Worm (Caenorhabditis elegans) whole organism, L1 larva: Measurements from ENCODE around the gene acbp-8.
A peak's percentile ranks its signal among the peaks of the same experiment; 100 is the strongest.

Source experiments
- C04F5.9 ChIP-seq: sonication (generic microtip); optimal IDR thresholded peaks from 2 replicates; lab custom pipeline; 2016; ENCODE audit warnings: missing genetic modification characterization, missing compliant biosample characterization
- C34B4.2 ChIP-seq: sonication (generic microtip); optimal IDR thresholded peaks from 2 replicates; lab custom pipeline; 2017; ENCODE audit warnings: mild to moderate bottlenecking, missing genetic modification characterization, missing compliant biosample characterization
- F16B12.6 ChIP-seq: fragments of 150-350 bp; optimal IDR thresholded peaks from 2 replicates; lab custom pipeline; 2014; ENCODE audit warnings: missing biosample characterization, missing genetic modification characterization
- Y116A8C.19 ChIP-seq: sonication (generic microtip); optimal IDR thresholded peaks from 2 replicates; lab custom pipeline; 2016; ENCODE audit warnings: missing compliant biosample characterization, missing genetic modification characterization, borderline replicate concordance
- alr-1 ChIP-seq: fragments of 200-800 bp; sonication (Bioruptor generic); optimal IDR thresholded peaks from 2 replicates; lab custom pipeline; 2018; ENCODE audit warnings: borderline replicate concordance, mild to moderate bottlenecking, missing genetic modification characterization, missing compliant biosample characterization
- blmp-1 ChIP-seq: fragments of 150-350 bp; optimal IDR thresholded peaks from 2 replicates; lab custom pipeline; 2014; ENCODE audit warnings: missing biosample characterization, missing genetic modification characterization
- ceh-63 ChIP-seq: fragments of 200-800 bp; sonication (Bioruptor generic); optimal IDR thresholded peaks from 2 replicates; lab custom pipeline; 2018; ENCODE audit warnings: mild to moderate bottlenecking, missing genetic modification characterization, missing compliant biosample characterization
- ceh-82 ChIP-seq, 3 experiments: fragments of 150-350 bp in 1 of 3; sonication (generic microtip) in 2 of 3; optimal IDR thresholded peaks; 2 replicates each; lab custom pipeline; 2014 to 2017; ENCODE audit warnings: missing biosample characterization in 3 of 3, missing genetic modification characterization in 3 of 3
- dpl-1 ChIP-seq, 3 experiments: fragments of 150-350 bp in 2 of 3; sonication (generic microtip) in 1 of 3; optimal IDR thresholded peaks; 2 replicates each; lab custom pipeline; 2014 to 2017; ENCODE audit warnings: missing biosample characterization in 3 of 3, missing genetic modification characterization in 3 of 3, missing genetic modification reagents in 3 of 3
- dsc-1 ChIP-seq: sonication (generic microtip); optimal IDR thresholded peaks from 2 replicates; lab custom pipeline; 2016; ENCODE audit warnings: mild to moderate bottlenecking, missing genetic modification characterization, missing compliant biosample characterization
- efl-1 ChIP-seq, 4 experiments: fragments of 150-350 bp; optimal IDR thresholded peaks in 3 of 4; peaks in 1 of 4; 1 replicate in 1 of 4; 2 replicates in 3 of 4; lab custom pipeline; 2014; ENCODE audit warnings: missing biosample characterization in 2 of 4, missing genetic modification characterization in 2 of 4, missing genetic modification reagents in 2 of 4
- elt-2 ChIP-seq: sonication (generic microtip); optimal IDR thresholded peaks from 2 replicates; lab custom pipeline; 2016; ENCODE audit warnings: missing genetic modification characterization, mild to moderate bottlenecking, inconsistent platforms, missing compliant biosample characterization, missing genetic modification reagents
- ets-5 ChIP-seq: fragments of 200-800 bp; sonication (Bioruptor generic); IDR thresholded peaks from 2 replicates; pipeline ENCODE4 v1.3.6; 2022; ENCODE audit warnings: missing genetic modification characterization, missing compliant biosample characterization
- fkh-10 ChIP-seq: sonication (generic microtip); optimal IDR thresholded peaks from 2 replicates; lab custom pipeline; 2017; ENCODE audit warnings: missing biosample characterization, missing genetic modification reagents, missing genetic modification characterization
- fkh-4 ChIP-seq: sonication (generic microtip); optimal IDR thresholded peaks from 2 replicates; lab custom pipeline; 2016; ENCODE audit warnings: missing compliant biosample characterization, missing genetic modification characterization, borderline replicate concordance
- fkh-8 ChIP-seq: sonication (generic microtip); optimal IDR thresholded peaks from 2 replicates; lab custom pipeline; 2016; ENCODE audit warnings: mild to moderate bottlenecking, missing genetic modification characterization, missing compliant biosample characterization
- fos-1 ChIP-seq: fragments of 150-350 bp; optimal IDR thresholded peaks from 2 replicates; lab custom pipeline; 2014; ENCODE audit warnings: missing biosample characterization, missing genetic modification characterization
- grh-1 ChIP-seq: fragments of 200-800 bp; sonication (Bioruptor generic); IDR thresholded peaks from 2 replicates; pipeline ENCODE4 v1.3.6; 2022; ENCODE audit warnings: missing genetic modification reagents, missing genetic modification characterization, missing compliant biosample characterization
- hlh-4 ChIP-seq: sonication (generic microtip); optimal IDR thresholded peaks from 2 replicates; lab custom pipeline; 2016; ENCODE audit warnings: mild to moderate bottlenecking, missing genetic modification characterization, missing compliant biosample characterization
- hpl-2 ChIP-seq: fragments of 150-350 bp; optimal IDR thresholded peaks from 2 replicates; lab custom pipeline; 2014; ENCODE audit warnings: missing biosample characterization, missing genetic modification reagents, missing genetic modification characterization
- irx-1 ChIP-seq: sonication (generic microtip); optimal IDR thresholded peaks from 2 replicates; lab custom pipeline; 2016; ENCODE audit warnings: missing genetic modification characterization, missing compliant biosample characterization
- jun-1 ChIP-seq: fragments of 150-350 bp; optimal IDR thresholded peaks from 2 replicates; lab custom pipeline; 2014; ENCODE audit warnings: missing biosample characterization, missing genetic modification reagents, missing genetic modification characterization
- lin-13 ChIP-seq: fragments of 150-350 bp; optimal IDR thresholded peaks from 2 replicates; lab custom pipeline; 2014; ENCODE audit warnings: missing biosample characterization, missing genetic modification reagents, missing genetic modification characterization
- lin-15B ChIP-seq: fragments of 150-350 bp; sonication (generic microtip); optimal IDR thresholded peaks from 3 replicates; lab custom pipeline; 2014; ENCODE audit warnings: missing biosample characterization, missing genetic modification characterization
- lin-35 ChIP-seq, 2 experiments: fragments of 150-350 bp; optimal IDR thresholded peaks; 2 replicates each; lab custom pipeline; 2014; ENCODE audit warnings: missing biosample characterization in 2 of 2, missing genetic modification characterization in 2 of 2, missing genetic modification reagents in 2 of 2
- lir-3 ChIP-seq: sonication (generic microtip); optimal IDR thresholded peaks from 2 replicates; lab custom pipeline; 2016; ENCODE audit warnings: mild to moderate bottlenecking, missing genetic modification characterization, moderate library complexity, missing compliant biosample characterization; ENCODE audit not compliant: poor library complexity
- lsy-2 ChIP-seq, 2 experiments: fragments of 150-350 bp; optimal IDR thresholded peaks; 2 replicates each; lab custom pipeline; 2014; ENCODE audit warnings: missing biosample characterization in 2 of 2, missing genetic modification characterization in 2 of 2
- mab-9 ChIP-seq: fragments of 200-800 bp; sonication (Bioruptor generic); IDR thresholded peaks from 2 replicates; pipeline ENCODE4 v1.3.6; 2022; ENCODE audit warnings: missing genetic modification reagents, missing genetic modification characterization, missing compliant biosample characterization
- mdl-1 ChIP-seq, 2 experiments: fragments of 150-350 bp; optimal IDR thresholded peaks; 2 replicates each; lab custom pipeline; 2014 to 2017; ENCODE audit warnings: missing biosample characterization in 2 of 2, missing genetic modification characterization in 2 of 2, inconsistent platforms in 1 of 2
- mef-2 ChIP-seq: fragments of 150-350 bp; optimal IDR thresholded peaks from 2 replicates; lab custom pipeline; 2014; ENCODE audit warnings: missing biosample characterization, missing genetic modification characterization
- mep-1 ChIP-seq: fragments of 150-350 bp; optimal IDR thresholded peaks from 2 replicates; lab custom pipeline; 2014; ENCODE audit warnings: missing biosample characterization, missing genetic modification characterization
- nhr-12 ChIP-seq: sonication (generic microtip); optimal IDR thresholded peaks from 2 replicates; lab custom pipeline; 2017; ENCODE audit warnings: missing biosample characterization, missing genetic modification characterization
- nhr-19 ChIP-seq: fragments of 200-800 bp; sonication (Bioruptor generic); conservative IDR thresholded peaks from 2 replicates; pipeline ENCODE4 v1.3.6; 2022; ENCODE audit warnings: missing genetic modification characterization, missing compliant biosample characterization
- nhr-20 ChIP-seq: sonication (generic microtip); optimal IDR thresholded peaks from 2 replicates; lab custom pipeline; 2016; ENCODE audit warnings: mild to moderate bottlenecking, missing genetic modification characterization, missing compliant biosample characterization
- nhr-28 ChIP-seq: fragments of 150-350 bp; optimal IDR thresholded peaks from 2 replicates; lab custom pipeline; 2014; ENCODE audit warnings: missing biosample characterization, missing genetic modification characterization
- nhr-47 ChIP-seq: sonication (generic microtip); optimal IDR thresholded peaks from 2 replicates; lab custom pipeline; 2016; ENCODE audit warnings: mild to moderate bottlenecking, missing genetic modification characterization, moderate library complexity, missing compliant biosample characterization
- nhr-76 ChIP-seq: sonication (generic microtip); optimal IDR thresholded peaks from 2 replicates; lab custom pipeline; 2017; ENCODE audit warnings: missing biosample characterization, missing genetic modification characterization
- nhr-85 ChIP-seq: sonication (generic microtip); peaks from one replicate; lab custom pipeline; 2016; ENCODE audit warnings: missing genetic modification characterization, inconsistent platforms, missing compliant biosample characterization
- pax-3 ChIP-seq: fragments of 200-800 bp; sonication (Bioruptor generic); optimal IDR thresholded peaks from 2 replicates; lab custom pipeline; 2018; ENCODE audit warnings: mild to moderate bottlenecking, missing genetic modification characterization, moderate library complexity, missing compliant biosample characterization
- pqm-1 ChIP-seq: sonication (generic microtip); optimal IDR thresholded peaks from 3 replicates; lab custom pipeline; 2017; ENCODE audit warnings: missing biosample characterization, missing genetic modification characterization
- snu-23 ChIP-seq: sonication (generic microtip); optimal IDR thresholded peaks from 2 replicates; lab custom pipeline; 2016; ENCODE audit warnings: missing genetic modification characterization, missing compliant biosample characterization
- sptf-1 ChIP-seq: fragments of 150-350 bp; optimal IDR thresholded peaks from 2 replicates; lab custom pipeline; 2014; ENCODE audit warnings: missing biosample characterization, missing genetic modification characterization
- swsn-7 ChIP-seq: sonication (generic microtip); optimal IDR thresholded peaks from 2 replicates; lab custom pipeline; 2016; ENCODE audit warnings: missing genetic modification characterization, missing compliant biosample characterization
- unc-130 ChIP-seq: fragments of 150-350 bp; optimal IDR thresholded peaks from 2 replicates; lab custom pipeline; 2017; ENCODE audit warnings: missing biosample characterization, missing genetic modification characterization, inconsistent platforms
- unc-30 ChIP-seq: sonication (generic microtip); optimal IDR thresholded peaks from 2 replicates; lab custom pipeline; 2017; ENCODE audit warnings: missing biosample characterization, missing genetic modification characterization
- vab-15 ChIP-seq: sonication (generic microtip); optimal IDR thresholded peaks from 2 replicates; lab custom pipeline; 2017; ENCODE audit warnings: missing genotype, mild to moderate bottlenecking, missing genetic modification characterization, missing compliant biosample characterization
- zag-1 ChIP-seq: fragments of 150-350 bp; optimal IDR thresholded peaks from 2 replicates; lab custom pipeline; 2014; ENCODE audit warnings: missing biosample characterization, missing genetic modification characterization
- ztf-4 ChIP-seq: fragments of 150-350 bp; optimal IDR thresholded peaks from 2 replicates; lab custom pipeline; 2014; ENCODE audit warnings: missing biosample characterization, missing genetic modification characterization

Gene acbp-8

DNA sequence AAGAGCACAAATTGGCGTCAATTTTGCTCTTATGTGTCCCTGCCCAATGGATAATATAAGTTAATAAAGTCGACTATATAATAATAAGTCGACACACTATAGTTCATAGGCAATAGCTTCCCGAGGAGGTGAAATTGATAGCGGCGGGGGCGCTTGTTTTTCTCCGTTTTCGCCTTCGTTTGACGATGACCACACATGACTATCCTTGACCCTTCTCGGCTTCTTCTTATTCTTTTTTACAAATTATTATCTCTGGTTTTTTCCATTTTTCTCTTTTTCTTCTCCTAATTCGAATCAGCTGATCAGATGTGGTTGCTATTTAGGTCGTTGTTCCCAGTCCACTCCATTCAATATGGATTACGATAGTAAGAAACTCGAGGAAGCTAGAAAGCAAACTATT, at the start of gene acbp-8:
TSS of gene acbp-8 (plus strand) at position 324 of the 400 bp plus-strand sequence.
- TF ChIP-seq blmp-1 (peak; percentile 94), alr-1 (no peak)

DNA sequence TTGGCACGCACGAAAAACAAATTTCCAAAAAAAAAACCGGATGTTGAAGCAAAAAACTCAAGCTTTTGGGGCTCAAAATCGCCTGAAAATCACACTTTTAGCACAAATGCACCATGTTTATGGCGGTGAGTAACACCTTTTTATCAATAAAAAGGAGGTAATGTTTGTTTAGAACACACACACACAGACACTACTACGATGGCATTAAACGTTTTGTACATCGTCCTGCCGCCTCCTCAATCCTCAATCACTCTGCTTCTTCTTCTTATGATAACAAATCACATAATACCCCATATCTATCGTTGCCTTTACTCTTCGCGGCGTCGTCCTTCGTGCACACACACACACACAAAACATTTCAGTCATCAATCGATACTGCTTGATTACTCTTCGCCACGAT, 42.6 kb upstream of the acbp-8 start, which contains the start of gene gpa-17:
TSS of gene gpa-17 (plus strand) at position 363 of the 400 bp plus-strand sequence.
- no peak for TF ChIP-seq efl-1 (optimal IDR thresholded peaks at IDR 0.05; lab: Kevin White, UChicago)
- TF ChIP-seq efl-1 (GFP tag; optimal IDR thresholded peaks at IDR 0.05 in 1 of 2; lab: Kevin White, UChicago): peak in 1 of 2 experiments; percentile 63
- peak in 1 of 2 experiments; percentile 24 for TF ChIP-seq lin-35 (GFP tag; optimal IDR thresholded peaks at IDR 0.05; lab: Kevin White, UChicago)
- no peak for TF ChIP-seq nhr-12 (tag; lab: Kevin White, UChicago)
- peak; percentile 18 for TF ChIP-seq elt-2
- TF ChIP-seq pqm-1: peak; percentile 3

DNA sequence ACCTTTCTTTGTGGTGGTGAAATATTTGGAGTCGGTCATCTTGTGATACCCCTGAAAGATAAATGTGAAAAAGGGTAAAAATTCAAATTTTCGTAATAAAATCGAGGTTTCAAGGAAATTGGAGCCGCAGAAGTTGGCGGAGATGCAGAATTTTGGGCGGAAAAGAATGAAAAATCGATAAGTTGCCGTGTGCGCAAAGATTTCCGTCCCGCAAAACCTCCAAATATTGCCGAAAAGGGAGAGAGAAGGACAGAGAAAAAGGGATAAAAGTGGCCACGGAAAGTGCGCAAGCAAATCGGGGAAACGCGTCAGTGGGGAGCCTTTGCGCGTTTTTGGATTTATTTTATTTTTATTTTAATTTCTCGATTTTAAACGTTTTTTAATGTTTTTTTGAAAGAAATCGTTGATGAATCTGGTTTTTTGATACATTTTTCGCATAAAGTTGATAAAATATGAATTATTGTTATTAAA, 31.8 kb upstream of the acbp-8 start, which contains the start of gene apb-1:
TSS of gene apb-1 (minus strand) at position 51 of the 471 bp plus-strand sequence.
- TF ChIP-seq swsn-7 (tag; lab: Kevin White, UChicago) (peak; percentile 98), nhr-85 (tag; lab: Kevin White, UChicago) (peak; percentile 97), elt-2 (no peak), pqm-1 (no peak), mdl-1 (tag; optimal IDR thresholded peaks at IDR 0.05; lab: Kevin White, UChicago) (peak in 1 of 2 experiments; percentile 83), mab-9 (GFP tag; lab: Robert Waterston, UW) (peak; percentile 88), grh-1 (GFP tag; lab: Robert Waterston, UW) (peak; percentile 87), jun-1 (tag; lab: Kevin White, UChicago) (peak; percentile 89), vab-15 (tag; lab: Kevin White, UChicago) (no peak), unc-30 (tag; lab: Kevin White, UChicago) (no peak), lir-3 (tag; lab: Kevin White, UChicago) (no peak), nhr-76 (tag; lab: Kevin White, UChicago) (no peak), ceh-82 (tag; optimal IDR thresholded peaks at IDR 0.05; lab: Kevin White, UChicago) (peak; percentile 96 to 97 (median 97)), mef-2 (no peak), ztf-4 (tag; lab: Kevin White, UChicago) (peak; percentile 72), unc-130 (tag; lab: Kevin White, UChicago) (peak; percentile 76), C04F5.9 (tag; lab: Kevin White, UChicago) (peak; percentile 83), C34B4.2 (tag; lab: Kevin White, UChicago) (peak; percentile 55), ets-5 (no peak), hpl-2 (GFP tag; lab: Kevin White, UChicago) (peak; percentile 83), fos-1 (tag; lab: Kevin White, UChicago) (peak; percentile 91), mep-1 (tag; lab: Kevin White, UChicago) (peak; percentile 99), snu-23 (GFP tag; lab: Kevin White, UChicago) (peak; percentile 98), zag-1 (tag; lab: Kevin White, UChicago) (peak; percentile 75), nhr-28 (tag; lab: Kevin White, UChicago) (no peak), irx-1 (tag; lab: Kevin White, UChicago) (peak; percentile 92), lin-15B (tag; lab: Kevin White, UChicago) (peak; percentile 80), fkh-10 (GFP tag; lab: Kevin White, UChicago) (peak; percentile 95), hlh-4 (no peak), F16B12.6 (tag; lab: Kevin White, UChicago) (peak; percentile 74), dsc-1 (peak; percentile 95), nhr-47 (tag; lab: Kevin White, UChicago) (peak; percentile 98), fkh-8 (tag; lab: Kevin White, UChicago) (peak; percentile 98), lin-13 (GFP tag; lab: Kevin White, UChicago) (peak; percentile 96), lsy-2 (tag; optimal IDR thresholded peaks at IDR 0.05; lab: Kevin White, UChicago) (peak; percentile 94 to 96), pax-3 (peak; percentile 86), fkh-4 (tag; lab: Kevin White, UChicago) (peak; percentile 50), dpl-1 (GFP tag; optimal IDR thresholded peaks at IDR 0.05; lab: Kevin White, UChicago) (peak; percentile 84 to 87 (median 85)), nhr-20 (tag; lab: Kevin White, UChicago) (peak; percentile 95), ceh-63 (GFP tag; lab: Kevin White, UChicago) (peak; percentile 38), sptf-1 (tag; lab: Kevin White, UChicago) (no peak), efl-1 (optimal IDR thresholded peaks at IDR 0.05; lab: Kevin White, UChicago) (peak; percentile 85 to 88), efl-1 (GFP tag; optimal IDR thresholded peaks at IDR 0.05 in 1 of 2; lab: Kevin White, UChicago) (peak; percentile 83 to 98), Y116A8C.19 (tag; lab: Kevin White, UChicago) (no peak), nhr-19 (peak; percentile 92)
